Worm (Caenorhabditis elegans) whole organism, L3 larva: Measurements from ENCODE around the gene ser-2.
A peak's percentile ranks its signal among the peaks of the same experiment; 100 is the strongest.

Source experiments
- R02D3.7 ChIP-seq: fragments of 150-350 bp; optimal IDR thresholded peaks from 2 replicates; lab custom pipeline; 2014; ENCODE audit warnings: missing biosample characterization, missing genetic modification characterization
- aly-2 ChIP-seq: fragments of 150-350 bp; optimal IDR thresholded peaks from 2 replicates; lab custom pipeline; 2014; ENCODE audit warnings: missing biosample characterization, missing genetic modification characterization
- ama-1 ChIP-seq: fragments of 150-350 bp; optimal IDR thresholded peaks from 2 replicates; lab custom pipeline; 2018
- ceh-16 ChIP-seq: sonication (generic microtip); optimal IDR thresholded peaks from 2 replicates; lab custom pipeline; 2017; ENCODE audit warnings: missing biosample characterization, missing genetic modification characterization
- ceh-28 ChIP-seq: fragments of 150-350 bp; optimal IDR thresholded peaks from 2 replicates; lab custom pipeline; 2014; ENCODE audit warnings: missing biosample characterization, missing genetic modification reagents, missing genetic modification characterization
- ceh-9 ChIP-seq: sonication (generic microtip); optimal IDR thresholded peaks from 2 replicates; lab custom pipeline; 2018; ENCODE audit warnings: missing biosample characterization, missing genetic modification characterization
- egl-27 ChIP-seq: sonication (generic microtip); optimal IDR thresholded peaks from 4 replicates; lab custom pipeline; 2017; ENCODE audit warnings: missing biosample characterization, missing genetic modification reagents, missing genetic modification characterization
- elt-1 ChIP-seq: fragments of 150-350 bp; optimal IDR thresholded peaks from 2 replicates; lab custom pipeline; 2014; ENCODE audit warnings: missing biosample characterization, missing genetic modification characterization
- elt-2 ChIP-seq: sonication (generic microtip); optimal IDR thresholded peaks from 2 replicates; lab custom pipeline; 2016; ENCODE audit warnings: missing genetic modification reagents, mild to moderate bottlenecking, missing genetic modification characterization, missing compliant biosample characterization
- elt-3 ChIP-seq, 3 experiments: fragments of 150-350 bp in 1 of 3; sonication (generic microtip) in 2 of 3; optimal IDR thresholded peaks; 2 replicates in 2 of 3; 4 replicates in 1 of 3; lab custom pipeline; 2014 to 2017; ENCODE audit warnings: missing biosample characterization in 3 of 3, missing genetic modification characterization in 3 of 3
- eor-1 ChIP-seq, 2 experiments: fragments of 150-350 bp; optimal IDR thresholded peaks; 2 replicates each; lab custom pipeline; 2014 to 2018; ENCODE audit warnings: missing biosample characterization in 2 of 2, missing genetic modification characterization in 2 of 2
- fos-1 ChIP-seq: fragments of 150-350 bp; optimal IDR thresholded peaks from 2 replicates; lab custom pipeline; 2014; ENCODE audit warnings: missing biosample characterization, missing genetic modification characterization
- hmg-11 ChIP-seq: sonication (generic microtip); optimal IDR thresholded peaks from 2 replicates; lab custom pipeline; 2016; ENCODE audit warnings: missing genetic modification characterization, missing compliant biosample characterization
- lin-15B ChIP-seq: fragments of 150-350 bp; optimal IDR thresholded peaks from 2 replicates; lab custom pipeline; 2014; ENCODE audit warnings: missing biosample characterization, missing genetic modification characterization
- lsy-12 ChIP-seq: sonication (generic microtip); optimal IDR thresholded peaks from 2 replicates; lab custom pipeline; 2016; ENCODE audit warnings: mild to moderate bottlenecking, missing genetic modification characterization, missing compliant biosample characterization
- mdl-1 ChIP-seq: fragments of 150-350 bp; optimal IDR thresholded peaks from 2 replicates; lab custom pipeline; 2014; ENCODE audit warnings: missing biosample characterization, missing genetic modification characterization
- mml-1 ChIP-seq: fragments of 150-350 bp; sonication (generic microtip); optimal IDR thresholded peaks from 3 replicates; lab custom pipeline; 2014; ENCODE audit warnings: missing biosample characterization, missing genetic modification characterization
- nfya-1 ChIP-seq: sonication (generic microtip); optimal IDR thresholded peaks from 2 replicates; lab custom pipeline; 2017; ENCODE audit warnings: missing genetic modification characterization, mild to moderate bottlenecking, missing compliant biosample characterization, antibody characterized with exemption, moderate library complexity; ENCODE audit not compliant: insufficient read depth
- nhr-23 ChIP-seq: fragments of 150-350 bp; optimal IDR thresholded peaks from 2 replicates; lab custom pipeline; 2014; ENCODE audit warnings: missing biosample characterization, missing genetic modification reagents, missing genetic modification characterization
- nhr-237 ChIP-seq: fragments of 150-350 bp; optimal IDR thresholded peaks from 2 replicates; lab custom pipeline; 2014; ENCODE audit warnings: missing biosample characterization, missing genetic modification characterization
- nhr-25 ChIP-seq: sonication (generic microtip); optimal IDR thresholded peaks from 2 replicates; lab custom pipeline; 2017; ENCODE audit warnings: missing biosample characterization, missing genetic modification characterization
- nhr-43 ChIP-seq: sonication (generic microtip); optimal IDR thresholded peaks from 2 replicates; lab custom pipeline; 2016; ENCODE audit warnings: mild to moderate bottlenecking, missing genetic modification characterization, missing compliant biosample characterization; ENCODE audit not compliant: poor library complexity, severe bottlenecking
- nhr-67 ChIP-seq: fragments of 150-350 bp; optimal IDR thresholded peaks from 2 replicates; lab custom pipeline; 2014; ENCODE audit warnings: missing biosample characterization, missing genetic modification characterization
- pha-4 ChIP-seq: fragments of 150-350 bp; optimal IDR thresholded peaks from 2 replicates; lab custom pipeline; 2014; ENCODE audit warnings: missing biosample characterization, missing genetic modification reagents, missing genetic modification characterization
- pqm-1 ChIP-seq: fragments of 150-350 bp; optimal IDR thresholded peaks from 2 replicates; lab custom pipeline; 2017; ENCODE audit warnings: missing biosample characterization, missing genetic modification characterization, inconsistent platforms
- sea-2 ChIP-seq: fragments of 150-350 bp; sonication (generic microtip); optimal IDR thresholded peaks from 4 replicates; lab custom pipeline; 2014; ENCODE audit warnings: missing biosample characterization, missing genetic modification reagents, missing genetic modification characterization
- snpc-4 ChIP-seq: fragments of 150-350 bp; optimal IDR thresholded peaks from 2 replicates; lab custom pipeline; 2014; ENCODE audit warnings: missing biosample characterization, missing genetic modification characterization
- tbx-2 ChIP-seq: sonication (generic microtip); optimal IDR thresholded peaks from 2 replicates; lab custom pipeline; 2016; ENCODE audit warnings: mild to moderate bottlenecking, missing genetic modification characterization, missing compliant biosample characterization
- unc-62 ChIP-seq: fragments of 150-350 bp; sonication (generic microtip); optimal IDR thresholded peaks from 4 replicates; lab custom pipeline; 2014; ENCODE audit warnings: missing biosample characterization, missing genetic modification reagents, missing genetic modification characterization
- ztf-11 ChIP-seq: fragments of 150-350 bp; optimal IDR thresholded peaks from 2 replicates; lab custom pipeline; 2014; ENCODE audit warnings: missing biosample characterization, missing genetic modification characterization
- ztf-4 ChIP-seq: fragments of 150-350 bp; optimal IDR thresholded peaks from 2 replicates; lab custom pipeline; 2014; ENCODE audit warnings: missing biosample characterization, missing genetic modification characterization

Gene ser-2

ce11 chrX:15274079-15274478 is 28.7 kb downstream of the ser-2 start:
- TF ChIP-seq ceh-16 (tag; lab: Kevin White, UChicago) (no peak), R02D3.7 (tag; lab: Kevin White, UChicago) (peak; percentile 12), nfya-1 (tag; lab: Kevin White, UChicago) (peak; percentile 45), nhr-23 (peak; percentile 69), ztf-4 (tag; lab: Kevin White, UChicago) (no peak), ceh-9 (tag; lab: Kevin White, UChicago) (no peak), elt-3 (tag; optimal IDR thresholded peaks at IDR 0.05; lab: Kevin White, UChicago) (peak in 1 of 3 experiments; percentile 75), nhr-237 (no peak), nhr-43 (peak; percentile 87), unc-62 (GFP tag; lab: Kevin White, UChicago) (peak; percentile 51), nhr-25 (tag; lab: Kevin White, UChicago) (peak; percentile 99), elt-2 (tag; lab: Kevin White, UChicago) (peak; percentile 37), elt-1 (tag; lab: Kevin White, UChicago) (peak; percentile 64), hmg-11 (tag; lab: Kevin White, UChicago) (peak; percentile 47), lsy-12 (tag; lab: Kevin White, UChicago) (peak; percentile 79), eor-1 (tag; optimal IDR thresholded peaks at IDR 0.05; lab: Kevin White, UChicago) (no peak), egl-27 (tag; lab: Kevin White, UChicago) (peak; percentile 81), pqm-1 (tag; lab: Kevin White, UChicago) (peak; percentile 10), fos-1 (peak; percentile 2), mdl-1 (peak; percentile 39), tbx-2 (tag; lab: Kevin White, UChicago) (peak; percentile 47)

ce11 chrX:15272925-15273324 is 29.8 kb downstream of the ser-2 start:
- TF ChIP-seq ceh-16 (tag; lab: Kevin White, UChicago), result no peak
- TF ChIP-seq nfya-1 (tag; lab: Kevin White, UChicago), result peak; percentile 14
- peak; percentile 33 for TF ChIP-seq nhr-23
- TF ChIP-seq nhr-25 (tag; lab: Kevin White, UChicago), result peak; percentile 90
- TF ChIP-seq sea-2 (GFP tag; lab: Kevin White, UChicago), result no peak
- no peak for TF ChIP-seq nhr-67 (tag; lab: Kevin White, UChicago)
- no peak for TF ChIP-seq mml-1

ce11 chrX:15270656-15271055 is 32.1 kb downstream of the ser-2 start:
- no peak for TF ChIP-seq unc-62 (GFP tag; lab: Kevin White, UChicago)
- TF ChIP-seq nhr-43, result no peak
- TF ChIP-seq pha-4, result no peak
- no peak for TF ChIP-seq ama-1 (lab: Kevin White, UChicago)

ce11 chrX:15268461-15268860 is 34.3 kb downstream of the ser-2 start:
- TF ChIP-seq lsy-12 (tag; lab: Kevin White, UChicago) (peak; percentile 47), snpc-4 (tag; lab: Kevin White, UChicago) (no peak), elt-1 (tag; lab: Kevin White, UChicago) (no peak), elt-2 (tag; lab: Kevin White, UChicago) (peak; percentile 0)

ce11 chrX:15264593-15264992 is 38.2 kb downstream of the ser-2 start:
- TF ChIP-seq tbx-2 (tag; lab: Kevin White, UChicago) (peak; percentile 15), unc-62 (GFP tag; lab: Kevin White, UChicago) (no peak), eor-1 (tag; optimal IDR thresholded peaks at IDR 0.05; lab: Kevin White, UChicago) (no peak), nhr-23 (peak; percentile 33)

- no peak for TF ChIP-seq nhr-67 (tag; lab: Kevin White, UChicago)
- TF ChIP-seq nhr-43, result no peak
- TF ChIP-seq elt-1 (tag; lab: Kevin White, UChicago), result no peak
- no peak for TF ChIP-seq pqm-1 (tag; lab: Kevin White, UChicago)
- no peak for TF ChIP-seq nhr-25 (tag; lab: Kevin White, UChicago)
- TF ChIP-seq elt-3 (tag; optimal IDR thresholded peaks at IDR 0.05; lab: Kevin White, UChicago), result no peak
- no peak for TF ChIP-seq lin-15B (tag; lab: Kevin White, UChicago)
- TF ChIP-seq aly-2 (tag; lab: Kevin White, UChicago), result no peak
- TF ChIP-seq ceh-28 (tag; lab: Kevin White, UChicago), result no peak
- TF ChIP-seq mml-1, result no peak
- TF ChIP-seq snpc-4 (tag; lab: Kevin White, UChicago), result no peak
- TF ChIP-seq elt-2 (tag; lab: Kevin White, UChicago), result no peak
- TF ChIP-seq nhr-23, result no peak
- TF ChIP-seq ztf-11 (tag; lab: Kevin White, UChicago), result no peak
- no peak for TF ChIP-seq R02D3.7 (tag; lab: Kevin White, UChicago)
- TF ChIP-seq pha-4, result no peak
Observed at ce11 chrX:15264149-15264548, 38.6 kb downstream of the ser-2 start.
